Worm (Caenorhabditis elegans) whole organism, L4 larva: Measurements from ENCODE around the gene orc-4.

Source experiments
- F49E8.2 ChIP-seq: sonication (generic microtip); optimal IDR thresholded peaks from 2 replicates; lab custom pipeline; 2016; ENCODE audit warnings: missing compliant biosample characterization, mild to moderate bottlenecking, missing genetic modification characterization, borderline replicate concordance
- T26A8.4 ChIP-seq: fragments of 200-800 bp; sonication (Bioruptor generic); IDR thresholded peaks from 2 replicates; pipeline ENCODE4 v1.3.6; 2022; ENCODE audit warnings: missing genetic modification characterization, missing compliant biosample characterization
- Y5F2A.4 ChIP-seq: fragments of 200-800 bp; sonication (Bioruptor generic); optimal IDR thresholded peaks from 2 replicates; lab custom pipeline; 2018; ENCODE audit warnings: mild to moderate bottlenecking, missing genetic modification characterization, missing compliant biosample characterization
- ama-1 ChIP-seq: fragments of 150-350 bp; optimal IDR thresholded peaks from 2 replicates; lab custom pipeline; 2014; ENCODE audit warnings: inconsistent platforms, mixed read lengths
- arid-1 ChIP-seq: fragments of 200-800 bp; sonication (Bioruptor generic); conservative IDR thresholded peaks from 2 replicates; pipeline ENCODE4 v1.3.6; 2022; ENCODE audit warnings: missing genetic modification reagents, missing genetic modification characterization, missing compliant biosample characterization
- attf-4 ChIP-seq: sonication (generic microtip); optimal IDR thresholded peaks from 3 replicates; lab custom pipeline; 2017; ENCODE audit warnings: missing biosample characterization, missing genetic modification characterization
- ceh-28 ChIP-seq: fragments of 150-350 bp; optimal IDR thresholded peaks from 2 replicates; lab custom pipeline; 2014; ENCODE audit warnings: missing biosample characterization, missing genetic modification reagents, missing genetic modification characterization
- ceh-44 ChIP-seq: fragments of 200-800 bp; sonication (Bioruptor generic); IDR thresholded peaks from 2 replicates; pipeline ENCODE4 v1.3.6; 2022; ENCODE audit warnings: missing genetic modification reagents, missing genetic modification characterization, missing compliant biosample characterization
- daf-16 ChIP-seq, 3 experiments: sonication (generic microtip); optimal IDR thresholded peaks; 2 replicates each; lab custom pipeline; 2016 to 2017; ENCODE audit warnings: missing genetic modification characterization in 3 of 3, missing genetic modification reagents in 3 of 3, mild to moderate bottlenecking in 2 of 3, missing compliant biosample characterization in 2 of 3, missing biosample characterization in 1 of 3, moderate library complexity in 1 of 3
- daf-8 ChIP-seq: fragments of 200-800 bp; sonication (Bioruptor generic); IDR thresholded peaks from 2 replicates; pipeline ENCODE4 v1.3.6; 2022; ENCODE audit warnings: missing genetic modification characterization, missing compliant biosample characterization
- dmd-6 ChIP-seq: fragments of 200-800 bp; sonication (Bioruptor generic); IDR thresholded peaks from 2 replicates; pipeline ENCODE4 v1.3.6; 2022; ENCODE audit warnings: missing genetic modification reagents, missing genetic modification characterization, missing compliant biosample characterization
- dmd-8 ChIP-seq: fragments of 200-800 bp; sonication (Bioruptor generic); IDR thresholded peaks from 2 replicates; pipeline ENCODE4 v1.3.6; 2022; ENCODE audit warnings: missing genetic modification characterization, missing compliant biosample characterization
- dpl-1 ChIP-seq: fragments of 150-350 bp; optimal IDR thresholded peaks from 2 replicates; lab custom pipeline; 2014; ENCODE audit warnings: missing biosample characterization, missing genetic modification reagents, missing genetic modification characterization
- dve-1 ChIP-seq: sonication (generic microtip); optimal IDR thresholded peaks from 2 replicates; lab custom pipeline; 2017; ENCODE audit warnings: antibody characterized with exemption, mild to moderate bottlenecking, missing genetic modification characterization, missing compliant biosample characterization; ENCODE audit not compliant: insufficient read depth
- fkh-10 ChIP-seq: fragments of 150-350 bp; optimal IDR thresholded peaks from 2 replicates; lab custom pipeline; 2014; ENCODE audit warnings: missing biosample characterization, missing genetic modification reagents, missing genetic modification characterization
- fos-1 ChIP-seq: fragments of 150-350 bp; optimal IDR thresholded peaks from 2 replicates; lab custom pipeline; 2014; ENCODE audit warnings: missing biosample characterization, missing genetic modification characterization
- gei-8 ChIP-seq: fragments of 200-800 bp; sonication (Bioruptor generic); optimal IDR thresholded peaks from 2 replicates; lab custom pipeline; 2018; ENCODE audit warnings: mild to moderate bottlenecking, missing genetic modification characterization, missing compliant biosample characterization
- hlh-11 ChIP-seq: fragments of 200-800 bp; sonication (Bioruptor generic); optimal IDR thresholded peaks from 2 replicates; lab custom pipeline; 2018; ENCODE audit warnings: mild to moderate bottlenecking, missing genetic modification characterization, missing compliant biosample characterization
- hlh-30 ChIP-seq: sonication (generic microtip); optimal IDR thresholded peaks from 2 replicates; lab custom pipeline; 2017; ENCODE audit warnings: antibody characterized with exemption, mild to moderate bottlenecking, missing genetic modification characterization, missing compliant biosample characterization; ENCODE audit not compliant: insufficient read depth
- hmg-1.1 ChIP-seq: fragments of 200-800 bp; sonication (Bioruptor generic); IDR thresholded peaks from 2 replicates; pipeline ENCODE4 v1.3.6; 2022; ENCODE audit warnings: missing genetic modification reagents, missing genetic modification characterization, missing compliant biosample characterization
- jun-1 ChIP-seq: fragments of 150-350 bp; optimal IDR thresholded peaks from 2 replicates; lab custom pipeline; 2014; ENCODE audit warnings: missing biosample characterization, missing genetic modification reagents, missing genetic modification characterization
- lin-13 ChIP-seq: fragments of 150-350 bp; optimal IDR thresholded peaks from 2 replicates; lab custom pipeline; 2014; ENCODE audit warnings: missing biosample characterization, missing genetic modification reagents, missing genetic modification characterization
- lin-38 ChIP-seq: fragments of 200-800 bp; sonication (Bioruptor generic); IDR thresholded peaks from 2 replicates; pipeline ENCODE4 v1.3.6; 2022; ENCODE audit warnings: missing genetic modification reagents, missing genetic modification characterization, missing compliant biosample characterization
- lin-39 ChIP-seq: fragments of 150-350 bp; optimal IDR thresholded peaks from 2 replicates; lab custom pipeline; 2014; ENCODE audit warnings: missing biosample characterization, missing genetic modification reagents, missing genetic modification characterization
- lsy-2 ChIP-seq, 2 experiments: fragments of 150-350 bp in 1 of 2; sonication (generic microtip) in 1 of 2; optimal IDR thresholded peaks; 2 replicates each; lab custom pipeline; 2014 to 2017; ENCODE audit warnings: missing biosample characterization in 2 of 2, missing genetic modification characterization in 2 of 2
- madf-5 ChIP-seq, 2 experiments: fragments of 200-800 bp; sonication (Bioruptor generic); IDR thresholded peaks; 2 replicates each; pipeline ENCODE4 v1.3.6; 2022; ENCODE audit warnings: missing compliant biosample characterization in 2 of 2, missing genetic modification characterization in 2 of 2
- madf-9 ChIP-seq: fragments of 200-800 bp; sonication (Bioruptor generic); conservative IDR thresholded peaks from 2 replicates; pipeline ENCODE4 v1.3.6; 2022; ENCODE audit warnings: missing genetic modification reagents, missing genetic modification characterization, missing compliant biosample characterization
- mdl-1 ChIP-seq, 2 experiments: fragments of 150-350 bp in 1 of 2; sonication (generic microtip) in 1 of 2; optimal IDR thresholded peaks; 2 replicates each; lab custom pipeline; 2014 to 2017; ENCODE audit warnings: missing biosample characterization in 2 of 2, missing genetic modification characterization in 2 of 2
- mdt-29 ChIP-seq: fragments of 200-800 bp; sonication (Bioruptor generic); IDR thresholded peaks from 2 replicates; pipeline ENCODE4 v1.3.6; 2022; ENCODE audit warnings: missing genetic modification reagents, missing genetic modification characterization, missing compliant biosample characterization
- mep-1 ChIP-seq: fragments of 150-350 bp; sonication (generic microtip); optimal IDR thresholded peaks from 3 replicates; lab custom pipeline; 2014; ENCODE audit warnings: missing biosample characterization, missing genetic modification characterization
- mes-2 ChIP-seq: sonication (generic microtip); optimal IDR thresholded peaks from 2 replicates; lab custom pipeline; 2016; ENCODE audit warnings: missing genotype, mild to moderate bottlenecking, missing genetic modification characterization, missing compliant biosample characterization; ENCODE audit not compliant: poor library complexity, severe bottlenecking
- mxl-2 ChIP-seq: fragments of 200-800 bp; sonication (Bioruptor generic); conservative IDR thresholded peaks from 2 replicates; pipeline ENCODE4 v1.3.6; 2022; ENCODE audit warnings: missing genetic modification reagents, missing genetic modification characterization, missing compliant biosample characterization
- mxl-3 ChIP-seq: fragments of 200-800 bp; sonication (Bioruptor generic); optimal IDR thresholded peaks from 2 replicates; lab custom pipeline; 2018; ENCODE audit warnings: mild to moderate bottlenecking, missing genetic modification characterization, missing compliant biosample characterization
- nhr-111 ChIP-seq: fragments of 200-800 bp; sonication (Bioruptor generic); optimal IDR thresholded peaks from 2 replicates; lab custom pipeline; 2018; ENCODE audit warnings: mild to moderate bottlenecking, missing genetic modification characterization, missing compliant biosample characterization
- nhr-25 ChIP-seq: sonication (generic microtip); optimal IDR thresholded peaks from 2 replicates; lab custom pipeline; 2017; ENCODE audit warnings: missing genetic modification characterization, mild to moderate bottlenecking, missing compliant biosample characterization, antibody characterized with exemption, moderate library complexity, borderline replicate concordance; ENCODE audit not compliant: insufficient read depth
- nhr-28 ChIP-seq: fragments of 150-350 bp; optimal IDR thresholded peaks from 2 replicates; lab custom pipeline; 2014; ENCODE audit warnings: missing biosample characterization, missing genetic modification characterization
- nhr-42 ChIP-seq: fragments of 200-800 bp; sonication (Bioruptor generic); IDR thresholded peaks from 2 replicates; pipeline ENCODE4 v1.3.6; 2022; ENCODE audit warnings: missing genetic modification characterization, missing compliant biosample characterization
- nhr-6 ChIP-seq: fragments of 150-350 bp; optimal IDR thresholded peaks from 2 replicates; lab custom pipeline; 2014; ENCODE audit warnings: missing biosample characterization, missing genetic modification characterization
- nhr-77 ChIP-seq: fragments of 150-350 bp; optimal IDR thresholded peaks from 2 replicates; lab custom pipeline; 2014; ENCODE audit warnings: missing biosample characterization, missing genetic modification characterization
- pha-4 ChIP-seq, 2 experiments: fragments of 150-350 bp in 1 of 2; fragments of 200-800 bp in 1 of 2; sonication (Bioruptor generic) in 1 of 2; IDR thresholded peaks in 1 of 2; optimal IDR thresholded peaks in 1 of 2; 2 replicates each; pipeline versions ENCODE4 v1.3.6 to Lab custom; 2014 to 2022; ENCODE audit warnings: missing genetic modification characterization in 2 of 2, missing genetic modification reagents in 2 of 2, missing biosample characterization in 1 of 2, missing compliant biosample characterization in 1 of 2
- sdz-12 ChIP-seq: fragments of 200-800 bp; sonication (Bioruptor generic); optimal IDR thresholded peaks from 2 replicates; lab custom pipeline; 2018; ENCODE audit warnings: mild to moderate bottlenecking, missing genetic modification characterization, missing compliant biosample characterization
- skn-1 ChIP-seq: fragments of 150-350 bp; optimal IDR thresholded peaks from 2 replicates; lab custom pipeline; 2014; ENCODE audit warnings: missing biosample characterization, missing genetic modification characterization
- snpc-4 ChIP-seq: fragments of 150-350 bp; optimal IDR thresholded peaks from 2 replicates; lab custom pipeline; 2014; ENCODE audit warnings: missing biosample characterization, missing genetic modification characterization
- spr-1 ChIP-seq: sonication (generic microtip); optimal IDR thresholded peaks from 2 replicates; lab custom pipeline; 2016; ENCODE audit warnings: mild to moderate bottlenecking, missing genetic modification characterization, missing compliant biosample characterization
- vab-7 ChIP-seq: fragments of 200-800 bp; sonication (Bioruptor generic); IDR thresholded peaks from 2 replicates; pipeline ENCODE4 v1.3.6; 2022; ENCODE audit warnings: missing genetic modification reagents, missing genetic modification characterization, missing compliant biosample characterization
- zag-1 ChIP-seq: fragments of 150-350 bp; optimal IDR thresholded peaks from 2 replicates; lab custom pipeline; 2014; ENCODE audit warnings: missing biosample characterization, missing genetic modification characterization
- zfp-2 ChIP-seq: sonication (generic microtip); optimal IDR thresholded peaks from 2 replicates; lab custom pipeline; 2016; ENCODE audit warnings: mild to moderate bottlenecking, missing genetic modification characterization, missing compliant biosample characterization

orc-4 gene

ce11 chrIII:10628360-10628759 is 17.6 kb upstream of the orc-4 start:
- TF ChIP-seq hlh-30 (peak; percentile 32), lsy-2 (tag; optimal IDR thresholded peaks at IDR 0.05; lab: Kevin White, UChicago) (peak in 1 of 2 experiments; percentile 63), ceh-28 (no peak), lin-39 (no peak), mep-1 (tag; lab: Kevin White, UChicago) (peak; percentile 13), hmg-1.1 (GFP tag; lab: Robert Waterston, UW) (peak; percentile 66), F49E8.2 (tag; lab: Kevin White, UChicago) (no peak), dve-1 (tag; lab: Kevin White, UChicago) (peak; percentile 67), jun-1 (tag; lab: Kevin White, UChicago) (no peak), snpc-4 (tag; lab: Kevin White, UChicago) (no peak), dpl-1 (GFP tag; lab: Kevin White, UChicago) (peak; percentile 31), lin-13 (GFP tag; lab: Kevin White, UChicago) (peak; percentile 3), nhr-28 (tag; lab: Kevin White, UChicago) (peak; percentile 18), lin-38 (peak; percentile 37), mdl-1 (tag; optimal IDR thresholded peaks at IDR 0.05; lab: Kevin White, UChicago) (peak in 1 of 2 experiments; percentile 73), hlh-11 (tag; lab: Kevin White, UChicago) (peak; percentile 58), daf-16 (GFP tag; optimal IDR thresholded peaks at IDR 0.05; lab: Kevin White, UChicago) (no peak), daf-16 (tag; optimal IDR thresholded peaks at IDR 0.05; lab: Kevin White, UChicago) (peak; percentile 65), mes-2 (tag; lab: Kevin White, UChicago) (peak; percentile 46), fkh-10 (GFP tag; lab: Kevin White, UChicago) (no peak), pha-4 (GFP tag; IDR thresholded peaks at IDR 0.05; lab: Robert Waterston, UW) (no peak), pha-4 (tag; optimal IDR thresholded peaks at IDR 0.05; lab: Kevin White, UChicago) (no peak), nhr-77 (tag; lab: Kevin White, UChicago) (no peak), dmd-6 (GFP tag; lab: Robert Waterston, UW) (peak; percentile 21; the same call in 1 of the 2 replicates), sdz-12 (GFP tag; lab: Kevin White, UChicago) (no peak), Y5F2A.4 (GFP tag; lab: Kevin White, UChicago) (no peak), daf-8 (GFP tag; lab: Robert Waterston, UW) (no peak)

DNA sequence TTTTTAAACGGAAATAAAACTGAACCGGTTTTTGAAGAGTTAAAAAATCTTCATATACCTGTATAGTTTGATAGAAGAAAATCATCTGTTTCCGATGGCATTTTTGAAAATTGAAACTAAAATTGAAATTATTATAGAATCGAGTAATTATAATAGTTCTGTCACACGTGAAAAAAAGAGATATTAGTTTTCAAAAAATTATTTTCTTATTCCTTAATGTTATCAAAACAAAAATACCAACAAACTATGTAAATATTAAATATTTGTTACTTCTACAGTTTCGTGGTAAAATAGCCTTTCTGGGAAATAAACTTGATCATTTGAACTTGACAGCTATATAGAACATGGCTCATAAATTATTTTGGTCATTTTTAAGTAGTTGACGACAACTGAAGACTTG is 16.9 kb upstream of the orc-4 start, which contains the start of gene swt-4:
Gene swt-4, minus strand, starts transcription at position 101 of the 400 bp plus-strand sequence.
- TF ChIP-seq arid-1 (GFP tag; lab: Robert Waterston, UW) (no peak), ceh-44 (GFP tag; lab: Robert Waterston, UW) (no peak), dmd-6 (GFP tag; lab: Robert Waterston, UW) (no peak), mdt-29 (GFP tag; lab: Robert Waterston, UW) (no peak), nhr-42 (GFP tag; lab: Robert Waterston, UW) (no peak), ama-1 (lab: Kevin White, UChicago) (no peak), attf-4 (tag; lab: Kevin White, UChicago) (no peak), mxl-3 (GFP tag; lab: Kevin White, UChicago) (no peak), skn-1 (no peak), lin-13 (GFP tag; lab: Kevin White, UChicago) (no peak), nhr-6 (no peak), T26A8.4 (GFP tag; lab: Robert Waterston, UW) (no peak), madf-5 (GFP tag; IDR thresholded peaks at IDR 0.05; lab: Robert Waterston, UW) (no peak), mxl-2 (no peak)

- TF ChIP-seq daf-16 (GFP tag; optimal IDR thresholded peaks at IDR 0.05; lab: Kevin White, UChicago) (no peak), daf-16 (tag; optimal IDR thresholded peaks at IDR 0.05; lab: Kevin White, UChicago) (peak; percentile 92), madf-9 (GFP tag; lab: Robert Waterston, UW) (no peak), fos-1 (tag; lab: Kevin White, UChicago) (no peak), nhr-25 (tag; lab: Kevin White, UChicago) (peak; percentile 22), spr-1 (no peak), gei-8 (GFP tag; lab: Kevin White, UChicago) (no peak), hlh-11 (tag; lab: Kevin White, UChicago) (peak; percentile 12), lsy-2 (tag; optimal IDR thresholded peaks at IDR 0.05; lab: Kevin White, UChicago) (peak in 1 of 2 experiments; percentile 35), jun-1 (tag; lab: Kevin White, UChicago) (no peak), zfp-2 (tag; lab: Kevin White, UChicago) (no peak), nhr-77 (tag; lab: Kevin White, UChicago) (peak; percentile 4), dmd-8 (GFP tag; lab: Robert Waterston, UW) (no peak), zag-1 (no peak), vab-7 (GFP tag; lab: Robert Waterston, UW) (no peak), nhr-111 (GFP tag; lab: Kevin White, UChicago) (no peak)
Observed at ce11 chrIII:10629795-10630194, 16.2 kb upstream of the orc-4 start.
